Fruit fly (Drosophila melanogaster): ENCODE results near the gene CG1136.

Gene CG1136

DNA sequence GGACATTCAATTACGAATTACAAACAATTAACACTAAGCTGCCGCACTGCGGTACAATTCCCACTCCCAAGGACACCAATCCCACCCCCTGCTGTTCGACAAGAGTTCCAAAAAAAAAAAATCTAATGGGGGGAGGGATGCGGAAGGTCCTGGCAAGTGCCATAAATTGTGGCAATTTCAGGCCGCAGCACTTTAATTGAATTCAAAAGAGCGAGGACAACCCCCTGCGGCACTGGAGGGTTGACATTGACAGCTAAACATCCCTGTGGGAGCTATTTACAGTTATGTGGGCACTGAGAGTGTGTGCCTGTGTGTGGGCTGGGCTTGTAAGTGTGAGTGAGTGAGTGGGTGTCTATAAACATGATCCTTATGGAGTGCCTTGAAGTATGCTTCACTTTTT is 30.5 kb downstream of the CG1136 start:
- no peak for TF ChIP-seq CG33017 (tag; optimal IDR thresholded peaks at IDR 0.05)
- TF ChIP-seq CG11617 (GFP tag; optimal IDR thresholded peaks at IDR 0.05) = no peak
- no peak for TF ChIP-seq Mnt (GFP tag; optimal IDR thresholded peaks at IDR 0.05)
- no peak for TF ChIP-seq Clk (GFP tag; optimal IDR thresholded peaks at IDR 0.05)
- no peak for TF ChIP-seq ovo (GFP tag; optimal IDR thresholded peaks at IDR 0.05)
- TF ChIP-seq CG1620 (GFP tag; optimal IDR thresholded peaks at IDR 0.05) = no peak
- no peak for TF ChIP-seq pad (GFP tag; optimal IDR thresholded peaks at IDR 0.05)
- no peak for TF ChIP-seq toe (GFP tag; optimal IDR thresholded peaks at IDR 0.05)

DNA sequence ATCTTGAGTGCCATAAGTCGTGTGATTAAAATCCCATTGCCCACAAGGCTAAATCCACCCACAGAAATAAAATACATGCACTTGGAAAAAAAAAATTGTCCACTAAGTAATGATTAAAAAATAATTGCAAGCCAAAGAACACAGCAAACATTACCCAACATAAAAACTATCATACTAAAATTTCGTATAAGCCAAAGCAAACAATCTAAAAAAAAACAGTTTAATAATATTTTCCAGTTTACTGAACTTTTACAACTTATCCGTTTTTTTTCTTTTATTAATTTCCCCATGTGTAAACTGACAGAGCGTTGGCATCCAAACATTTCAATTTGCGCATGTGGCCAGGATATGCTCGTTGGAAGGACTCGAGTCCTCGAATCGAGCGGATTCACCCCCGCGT is 33.9 kb downstream of the CG1136 start:
- TF ChIP-seq CG5204 (GFP tag; optimal IDR thresholded peaks at IDR 0.05) = no peak
- TF ChIP-seq CG33017 (tag; optimal IDR thresholded peaks at IDR 0.05) = no peak
- TF ChIP-seq Clk (GFP tag; optimal IDR thresholded peaks at IDR 0.05) = no peak
- no peak for TF ChIP-seq cnc (optimal IDR thresholded peaks at IDR 0.05)
- no peak for TF ChIP-seq CG7045 (GFP tag; optimal IDR thresholded peaks at IDR 0.05)
- no peak for TF ChIP-seq ovo (GFP tag; optimal IDR thresholded peaks at IDR 0.05)
- no peak for TF ChIP-seq bab1 (GFP tag; optimal IDR thresholded peaks at IDR 0.05)
- no peak for TF ChIP-seq CG7101 (tag; optimal IDR thresholded peaks at IDR 0.05)
- TF ChIP-seq Crg-1 (GFP tag; optimal IDR thresholded peaks at IDR 0.05) = no peak
- no peak for TF ChIP-seq CG12768 (GFP tag; optimal IDR thresholded peaks at IDR 0.05)
- TF ChIP-seq pad (GFP tag; optimal IDR thresholded peaks at IDR 0.05) = no peak
- no peak for TF ChIP-seq toe (GFP tag; optimal IDR thresholded peaks at IDR 0.05)
- no peak for TF ChIP-seq Hr96 (GFP tag; optimal IDR thresholded peaks at IDR 0.05)

dm6 chr3L:4081243-4081642 is 34.8 kb downstream of the CG1136 start:
- TF ChIP-seq CG33017 (tag; optimal IDR thresholded peaks at IDR 0.05) (no peak), bab1 (GFP tag; optimal IDR thresholded peaks at IDR 0.05) (no peak), CG7101 (tag; optimal IDR thresholded peaks at IDR 0.05) (no peak), cnc (optimal IDR thresholded peaks at IDR 0.05) (no peak), Hr96 (GFP tag; optimal IDR thresholded peaks at IDR 0.05) (no peak), toe (GFP tag; optimal IDR thresholded peaks at IDR 0.05) (no peak), CG7045 (GFP tag; optimal IDR thresholded peaks at IDR 0.05) (no peak), Crg-1 (GFP tag; optimal IDR thresholded peaks at IDR 0.05) (no peak), tj (GFP tag; optimal IDR thresholded peaks at IDR 0.05) (no peak), Clk (GFP tag; optimal IDR thresholded peaks at IDR 0.05) (no peak), CG5204 (GFP tag; optimal IDR thresholded peaks at IDR 0.05) (no peak), CG11617 (GFP tag; optimal IDR thresholded peaks at IDR 0.05) (no peak), cic (GFP tag; optimal IDR thresholded peaks at IDR 0.05) (no peak), CG14711 (tag; optimal IDR thresholded peaks at IDR 0.05) (no peak), kay (GFP tag; ENCODE audit: borderline replicate concordance) (no peak), CG12768 (GFP tag; optimal IDR thresholded peaks at IDR 0.05) (no peak)

- TF ChIP-seq CG12768 (GFP tag; optimal IDR thresholded peaks at IDR 0.05) (no peak), Crg-1 (GFP tag; optimal IDR thresholded peaks at IDR 0.05) (no peak)
Measured at dm6 chr3L:4083442-4083841, 37.0 kb downstream of the CG1136 start.

DNA sequence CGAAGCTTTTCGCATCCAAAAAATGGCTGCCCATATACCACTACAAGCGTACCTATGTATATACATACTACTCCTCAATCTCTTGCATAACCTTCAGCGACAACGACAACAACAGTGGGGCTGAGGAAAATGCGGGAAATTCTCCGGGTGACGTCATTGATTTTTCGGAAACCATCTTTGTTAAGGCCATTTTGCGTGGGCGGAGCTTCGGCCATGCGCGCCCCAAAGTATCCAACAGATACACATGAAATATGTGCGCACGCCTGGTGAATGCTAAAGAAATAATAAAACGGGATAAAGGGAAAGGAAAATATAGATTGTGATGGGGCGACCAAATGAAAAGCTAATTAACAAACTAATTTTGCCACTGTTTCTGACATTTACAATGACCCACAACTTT is 39.5 kb downstream of the CG1136 start:
- no peak for TF ChIP-seq Crg-1 (GFP tag; optimal IDR thresholded peaks at IDR 0.05)

DNA sequence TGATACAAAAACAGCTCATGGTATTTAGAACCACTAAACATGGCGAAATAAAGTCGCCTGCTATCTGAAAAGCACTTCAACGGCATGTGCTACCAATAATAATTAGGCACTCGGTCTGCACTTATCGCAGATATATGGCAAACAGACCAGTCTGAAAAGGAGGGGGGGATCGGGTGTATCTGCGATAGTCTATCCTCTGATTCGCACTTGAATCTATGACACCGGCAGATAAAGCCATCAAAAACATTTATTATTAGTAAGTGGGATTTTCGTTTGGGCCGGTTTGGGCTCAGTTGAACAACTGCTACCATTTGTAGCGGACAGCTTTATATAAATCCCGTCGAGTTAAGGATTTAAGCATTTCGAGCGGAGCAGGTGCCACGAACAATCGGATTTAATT is 40.9 kb downstream of the CG1136 start, which contains the start of gene CG14989:
Gene CG14989, plus strand, starts transcription at position 301 of the 400 bp plus-strand sequence.
- TF ChIP-seq Mnt (GFP tag; optimal IDR thresholded peaks at IDR 0.05) (no peak), pad (GFP tag; optimal IDR thresholded peaks at IDR 0.05) (no peak), kay (GFP tag; ENCODE audit: borderline replicate concordance) (no peak), CG5204 (GFP tag; optimal IDR thresholded peaks at IDR 0.05) (no peak), bab1 (GFP tag; optimal IDR thresholded peaks at IDR 0.05) (no peak), tj (GFP tag; optimal IDR thresholded peaks at IDR 0.05) (no peak), CG1620 (GFP tag; optimal IDR thresholded peaks at IDR 0.05) (no peak), CG7101 (tag; optimal IDR thresholded peaks at IDR 0.05) (no peak), Clk (GFP tag; optimal IDR thresholded peaks at IDR 0.05) (no peak), cnc (optimal IDR thresholded peaks at IDR 0.05) (no peak)

DNA sequence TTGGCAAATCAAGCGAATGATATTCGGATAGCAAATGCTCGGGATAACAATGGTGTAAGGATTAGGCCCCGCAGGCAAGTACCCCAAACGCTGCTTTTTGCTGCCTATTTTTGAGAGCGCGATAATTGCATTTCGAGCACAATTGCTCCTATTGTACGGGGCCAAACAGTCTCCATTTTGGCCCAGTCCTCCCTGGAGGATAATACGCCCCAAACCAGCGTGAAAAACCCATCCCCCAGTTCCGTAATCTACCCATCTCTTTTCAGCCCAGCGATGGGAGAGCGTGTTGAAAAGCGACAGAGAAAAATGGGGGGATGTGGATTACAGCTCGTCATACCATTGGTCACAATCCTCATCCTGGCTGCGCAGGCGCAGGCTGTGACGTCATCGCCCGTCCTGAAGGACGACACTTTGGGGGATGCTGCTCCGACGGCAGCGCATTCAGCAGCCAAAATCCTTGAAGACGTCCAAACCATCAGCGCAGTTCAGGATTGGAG is 42.3 kb downstream of the CG1136 start, which contains the start of gene Gad1:
Gene Gad1, minus strand, starts transcription at position 51 of the 497 bp plus-strand sequence.
- TF ChIP-seq CG7045 (GFP tag; optimal IDR thresholded peaks at IDR 0.05) = no peak

- no peak for TF ChIP-seq CG33017 (tag; optimal IDR thresholded peaks at IDR 0.05)
- TF ChIP-seq kay (GFP tag; ENCODE audit: borderline replicate concordance) = peak; percentile 60
Measured at dm6 chr3L:4092705-4093257, 46.4 kb downstream of the CG1136 start, which contains the start of gene CG14990. TSS of gene CG14990 (plus strand) at chr3L:4093207.

All from whole organism, adult.